Worm (Caenorhabditis elegans) whole organism, L4 larva: ENCODE data around the gene Y39A3CL.7.
A peak's percentile ranks its signal among the peaks of the same experiment; 100 is the strongest.

ENCODE experiments used
- F44E2.7 ChIP-seq: fragments of 200-800 bp; sonication (Bioruptor generic); IDR thresholded peaks from 2 replicates; pipeline ENCODE4 v2.1.2; 2022; ENCODE audit warnings: missing genetic modification characterization, missing compliant biosample characterization
- F49E8.2 ChIP-seq: sonication (generic microtip); optimal IDR thresholded peaks from 2 replicates; lab custom pipeline; 2016; ENCODE audit warnings: missing compliant biosample characterization, mild to moderate bottlenecking, missing genetic modification characterization, borderline replicate concordance
- T20F7.1 ChIP-seq: fragments of 200-800 bp; sonication (Bioruptor generic); optimal IDR thresholded peaks from 2 replicates; lab custom pipeline; 2018; ENCODE audit warnings: mild to moderate bottlenecking, missing genetic modification characterization, missing compliant biosample characterization
- Y75B8A.6 ChIP-seq: fragments of 200-800 bp; sonication (Bioruptor generic); IDR thresholded peaks from 2 replicates; pipeline ENCODE4 v1.3.6; 2022; ENCODE audit warnings: missing genetic modification reagents, missing genetic modification characterization, missing compliant biosample characterization
- aly-2 ChIP-seq: sonication (generic microtip); optimal IDR thresholded peaks from 2 replicates; lab custom pipeline; 2018; ENCODE audit warnings: missing biosample characterization, missing genetic modification characterization
- ama-1 ChIP-seq: fragments of 150-350 bp; optimal IDR thresholded peaks from 2 replicates; lab custom pipeline; 2014; ENCODE audit warnings: inconsistent platforms, mixed read lengths
- ceh-32 ChIP-seq: sonication (generic microtip); optimal IDR thresholded peaks from 2 replicates; lab custom pipeline; 2016; ENCODE audit warnings: mild to moderate bottlenecking, missing genetic modification characterization, missing compliant biosample characterization; ENCODE audit not compliant: poor library complexity
- ceh-62 ChIP-seq: sonication (generic microtip); optimal IDR thresholded peaks from 2 replicates; lab custom pipeline; 2017; ENCODE audit warnings: missing biosample characterization, missing genetic modification characterization
- ces-1 ChIP-seq: fragments of 150-350 bp; sonication (generic microtip); optimal IDR thresholded peaks from 4 replicates; lab custom pipeline; 2014; ENCODE audit warnings: missing biosample characterization, missing genetic modification reagents, missing genetic modification characterization
- cey-2 ChIP-seq: sonication (generic microtip); optimal IDR thresholded peaks from 3 replicates; lab custom pipeline; 2017; ENCODE audit warnings: missing genetic modification characterization, mild to moderate bottlenecking, missing compliant biosample characterization, antibody characterized with exemption, borderline replicate concordance; ENCODE audit not compliant: insufficient read depth
- ctbp-1 ChIP-seq: fragments of 200-800 bp; sonication (Bioruptor generic); IDR thresholded peaks from 2 replicates; pipeline ENCODE4 v1.3.6; 2022; ENCODE audit warnings: missing genetic modification reagents, missing genetic modification characterization, missing compliant biosample characterization
- dpl-1 ChIP-seq: fragments of 150-350 bp; optimal IDR thresholded peaks from 2 replicates; lab custom pipeline; 2014; ENCODE audit warnings: missing biosample characterization, missing genetic modification reagents, missing genetic modification characterization
- dve-1 ChIP-seq: sonication (generic microtip); optimal IDR thresholded peaks from 2 replicates; lab custom pipeline; 2017; ENCODE audit warnings: antibody characterized with exemption, mild to moderate bottlenecking, missing genetic modification characterization, missing compliant biosample characterization; ENCODE audit not compliant: insufficient read depth
- gei-8 ChIP-seq: fragments of 200-800 bp; sonication (Bioruptor generic); optimal IDR thresholded peaks from 2 replicates; lab custom pipeline; 2018; ENCODE audit warnings: mild to moderate bottlenecking, missing genetic modification characterization, missing compliant biosample characterization
- hif-1 ChIP-seq, 2 experiments: sonication (generic microtip); optimal IDR thresholded peaks; 2 replicates each; lab custom pipeline; 2016 to 2017; ENCODE audit warnings: missing compliant biosample characterization in 2 of 2, missing genetic modification characterization in 2 of 2, missing genetic modification reagents in 2 of 2, missing genotype in 2 of 2, mild to moderate bottlenecking in 1 of 2
- jun-1 ChIP-seq: fragments of 150-350 bp; optimal IDR thresholded peaks from 2 replicates; lab custom pipeline; 2014; ENCODE audit warnings: missing biosample characterization, missing genetic modification reagents, missing genetic modification characterization
- lim-7 ChIP-seq: fragments of 200-800 bp; sonication (Bioruptor generic); IDR thresholded peaks from 2 replicates; pipeline ENCODE4 v1.3.6; 2022; ENCODE audit warnings: missing genetic modification characterization, missing compliant biosample characterization
- lin-1 ChIP-seq: fragments of 200-800 bp; sonication (Bioruptor generic); IDR thresholded peaks from 2 replicates; pipeline ENCODE4 v1.3.6; 2022; ENCODE audit warnings: missing genetic modification reagents, missing genetic modification characterization, missing compliant biosample characterization
- lin-13 ChIP-seq: fragments of 150-350 bp; optimal IDR thresholded peaks from 2 replicates; lab custom pipeline; 2014; ENCODE audit warnings: missing biosample characterization, missing genetic modification reagents, missing genetic modification characterization
- lin-38 ChIP-seq: fragments of 200-800 bp; sonication (Bioruptor generic); IDR thresholded peaks from 2 replicates; pipeline ENCODE4 v1.3.6; 2022; ENCODE audit warnings: missing genetic modification reagents, missing genetic modification characterization, missing compliant biosample characterization
- lir-3 ChIP-seq: sonication (generic microtip); optimal IDR thresholded peaks from 2 replicates; lab custom pipeline; 2016; ENCODE audit warnings: mild to moderate bottlenecking, missing genetic modification characterization, missing compliant biosample characterization
- mdl-1 ChIP-seq, 2 experiments: fragments of 150-350 bp in 1 of 2; sonication (generic microtip) in 1 of 2; optimal IDR thresholded peaks; 2 replicates each; lab custom pipeline; 2014 to 2017; ENCODE audit warnings: missing biosample characterization in 2 of 2, missing genetic modification characterization in 2 of 2
- mxl-2 ChIP-seq: fragments of 200-800 bp; sonication (Bioruptor generic); conservative IDR thresholded peaks from 2 replicates; pipeline ENCODE4 v1.3.6; 2022; ENCODE audit warnings: missing genetic modification reagents, missing genetic modification characterization, missing compliant biosample characterization
- mxl-3 ChIP-seq: fragments of 200-800 bp; sonication (Bioruptor generic); optimal IDR thresholded peaks from 2 replicates; lab custom pipeline; 2018; ENCODE audit warnings: mild to moderate bottlenecking, missing genetic modification characterization, missing compliant biosample characterization
- nhr-11 ChIP-seq: fragments of 150-350 bp; optimal IDR thresholded peaks from 2 replicates; lab custom pipeline; 2014; ENCODE audit warnings: missing biosample characterization, missing genetic modification characterization
- nhr-111 ChIP-seq: fragments of 200-800 bp; sonication (Bioruptor generic); optimal IDR thresholded peaks from 2 replicates; lab custom pipeline; 2018; ENCODE audit warnings: mild to moderate bottlenecking, missing genetic modification characterization, missing compliant biosample characterization
- nhr-237 ChIP-seq: sonication (generic microtip); optimal IDR thresholded peaks from 2 replicates; lab custom pipeline; 2017; ENCODE audit warnings: missing biosample characterization, missing genetic modification characterization
- nhr-25 ChIP-seq: sonication (generic microtip); optimal IDR thresholded peaks from 2 replicates; lab custom pipeline; 2017; ENCODE audit warnings: missing genetic modification characterization, mild to moderate bottlenecking, missing compliant biosample characterization, antibody characterized with exemption, moderate library complexity, borderline replicate concordance; ENCODE audit not compliant: insufficient read depth
- nhr-28 ChIP-seq: fragments of 150-350 bp; optimal IDR thresholded peaks from 2 replicates; lab custom pipeline; 2014; ENCODE audit warnings: missing biosample characterization, missing genetic modification characterization
- nhr-42 ChIP-seq: fragments of 200-800 bp; sonication (Bioruptor generic); IDR thresholded peaks from 2 replicates; pipeline ENCODE4 v1.3.6; 2022; ENCODE audit warnings: missing genetic modification characterization, missing compliant biosample characterization
- pha-4 ChIP-seq, 2 experiments: fragments of 150-350 bp in 1 of 2; fragments of 200-800 bp in 1 of 2; sonication (Bioruptor generic) in 1 of 2; IDR thresholded peaks in 1 of 2; optimal IDR thresholded peaks in 1 of 2; 2 replicates each; pipeline versions ENCODE4 v1.3.6 to Lab custom; 2014 to 2022; ENCODE audit warnings: missing genetic modification characterization in 2 of 2, missing genetic modification reagents in 2 of 2, missing biosample characterization in 1 of 2, missing compliant biosample characterization in 1 of 2
- rbr-2 ChIP-seq: sonication (generic microtip); optimal IDR thresholded peaks from 2 replicates; lab custom pipeline; 2016; ENCODE audit warnings: missing genotype, missing genetic modification characterization, missing compliant biosample characterization
- saeg-2 ChIP-seq: fragments of 200-800 bp; sonication (Bioruptor generic); IDR thresholded peaks from 2 replicates; pipeline ENCODE4 v1.3.6; 2022; ENCODE audit warnings: missing genetic modification reagents, missing genetic modification characterization, missing compliant biosample characterization
- spr-3 ChIP-seq: fragments of 200-800 bp; sonication (Bioruptor generic); optimal IDR thresholded peaks from 2 replicates; lab custom pipeline; 2018; ENCODE audit warnings: mild to moderate bottlenecking, missing genetic modification characterization, missing compliant biosample characterization
- unc-62 ChIP-seq, 3 experiments: fragments of 150-350 bp in 1 of 3; sonication (generic microtip); optimal IDR thresholded peaks in 2 of 3; peaks in 1 of 3; 1 replicate in 1 of 3; 2 replicates in 2 of 3; lab custom pipeline; 2014 to 2017; ENCODE audit warnings: missing biosample characterization in 3 of 3, missing genetic modification characterization in 3 of 3, missing genetic modification reagents in 3 of 3, missing genotype in 1 of 3
- zag-1 ChIP-seq: fragments of 150-350 bp; optimal IDR thresholded peaks from 2 replicates; lab custom pipeline; 2014; ENCODE audit warnings: missing biosample characterization, missing genetic modification characterization
- zfp-2 ChIP-seq: sonication (generic microtip); optimal IDR thresholded peaks from 2 replicates; lab custom pipeline; 2016; ENCODE audit warnings: mild to moderate bottlenecking, missing genetic modification characterization, missing compliant biosample characterization

Gene Y39A3CL.7

ce11 chrIII:1853944-1854343 lies 29.2 kb downstream of the Y39A3CL.7 start (continued):
- TF ChIP-seq nhr-25 (tag; lab: Kevin White, UChicago) (peak; percentile 3), jun-1 (tag; lab: Kevin White, UChicago) (no peak), zfp-2 (tag; lab: Kevin White, UChicago) (no peak), nhr-28 (tag; lab: Kevin White, UChicago) (peak; percentile 31), lin-13 (GFP tag; lab: Kevin White, UChicago) (no peak), hif-1 (tag; optimal IDR thresholded peaks at IDR 0.05; lab: Kevin White, UChicago) (no peak), zag-1 (tag; lab: Kevin White, UChicago) (no peak), saeg-2 (GFP tag; lab: Robert Waterston, UW) (no peak), ama-1 (lab: Kevin White, UChicago) (no peak), cey-2 (tag; lab: Kevin White, UChicago) (no peak), lim-7 (GFP tag; lab: Robert Waterston, UW) (no peak), ces-1 (GFP tag; lab: Kevin White, UChicago) (no peak), F44E2.7 (GFP tag; lab: Robert Waterston, UW) (no peak), rbr-2 (tag; lab: Kevin White, UChicago) (no peak), dpl-1 (no peak), mxl-3 (no peak), pha-4 (GFP tag; IDR thresholded peaks at IDR 0.05; lab: Robert Waterston, UW) (no peak), pha-4 (tag; optimal IDR thresholded peaks at IDR 0.05; lab: Kevin White, UChicago) (no peak), T20F7.1 (no peak), ceh-32 (tag; lab: Kevin White, UChicago) (no peak), lin-38 (GFP tag; lab: Robert Waterston, UW) (no peak), ceh-62 (tag; lab: Kevin White, UChicago) (no peak), lir-3 (tag; lab: Kevin White, UChicago) (no peak), nhr-111 (GFP tag; lab: Kevin White, UChicago) (no peak), gei-8 (GFP tag; lab: Kevin White, UChicago) (no peak)
- TF ChIP-seq, all 104 proteins: peak for 7

- TF ChIP-seq unc-62 (GFP tag; optimal IDR thresholded peaks at IDR 0.05 in 1 of 2; lab: Kevin White, UChicago) = peak in 1 of 2 experiments; percentile 51
- no peak for TF ChIP-seq unc-62 (tag; optimal IDR thresholded peaks at IDR 0.05; lab: Kevin White, UChicago)
- no peak for TF ChIP-seq aly-2
Measured at ce11 chrIII:1855092-1855491, 30.4 kb downstream of the Y39A3CL.7 start, which contains the start of gene hlh-33. Gene hlh-33 (plus strand): TSS chrIII:1855392.

ce11 chrIII:1856175-1856574 lies 31.5 kb downstream of the Y39A3CL.7 start:
- TF ChIP-seq dve-1 (tag; lab: Kevin White, UChicago) = no peak
- TF ChIP-seq mxl-2 = no peak
- TF ChIP-seq nhr-25 (tag; lab: Kevin White, UChicago) = no peak
- TF ChIP-seq nhr-237 = no peak
- no peak for TF ChIP-seq nhr-111 (GFP tag; lab: Kevin White, UChicago)
- no peak for TF ChIP-seq nhr-11 (tag; lab: Kevin White, UChicago)
- no peak for TF ChIP-seq ctbp-1 (GFP tag; lab: Robert Waterston, UW)
- no peak for TF ChIP-seq Y75B8A.6 (GFP tag; lab: Robert Waterston, UW)
- TF ChIP-seq lin-1 (GFP tag; lab: Robert Waterston, UW) = no peak
- TF ChIP-seq nhr-42 (GFP tag; lab: Robert Waterston, UW) = no peak
- no peak for TF ChIP-seq lin-13 (GFP tag; lab: Kevin White, UChicago)

ce11 chrIII:1856679-1857078 lies 32.0 kb downstream of the Y39A3CL.7 start:
- TF ChIP-seq lir-3 (tag; lab: Kevin White, UChicago) (no peak), spr-3 (GFP tag; lab: Kevin White, UChicago) (no peak), lin-38 (GFP tag; lab: Robert Waterston, UW) (no peak), F49E8.2 (tag; lab: Kevin White, UChicago) (no peak), mdl-1 (tag; optimal IDR thresholded peaks at IDR 0.05; lab: Kevin White, UChicago) (no peak)
